Worm (Caenorhabditis elegans) whole organism, L3 larva: ENCODE data around the gene lgc-36.

Experiments used
- elt-2 ChIP-seq: sonication (generic microtip); optimal IDR thresholded peaks from 2 replicates; lab custom pipeline; 2016; ENCODE audit warnings: missing genetic modification reagents, mild to moderate bottlenecking, missing genetic modification characterization, missing compliant biosample characterization
- hmg-11 ChIP-seq: sonication (generic microtip); optimal IDR thresholded peaks from 2 replicates; lab custom pipeline; 2016; ENCODE audit warnings: missing genetic modification characterization, missing compliant biosample characterization
- lin-39 ChIP-seq: fragments of 150-350 bp; optimal IDR thresholded peaks from 2 replicates; lab custom pipeline; 2018; ENCODE audit warnings: missing biosample characterization, missing genetic modification reagents, missing genetic modification characterization
- nhr-11 ChIP-seq: fragments of 150-350 bp; optimal IDR thresholded peaks from 2 replicates; lab custom pipeline; 2014; ENCODE audit warnings: missing biosample characterization, missing genetic modification characterization
- nhr-67 ChIP-seq: fragments of 150-350 bp; optimal IDR thresholded peaks from 2 replicates; lab custom pipeline; 2014; ENCODE audit warnings: missing biosample characterization, missing genetic modification characterization
- zag-1 ChIP-seq: fragments of 150-350 bp; optimal IDR thresholded peaks from 2 replicates; lab custom pipeline; 2014; ENCODE audit warnings: missing biosample characterization, missing genetic modification characterization
- ztf-11 ChIP-seq: fragments of 150-350 bp; optimal IDR thresholded peaks from 2 replicates; lab custom pipeline; 2014; ENCODE audit warnings: missing biosample characterization, missing genetic modification characterization

DNA sequence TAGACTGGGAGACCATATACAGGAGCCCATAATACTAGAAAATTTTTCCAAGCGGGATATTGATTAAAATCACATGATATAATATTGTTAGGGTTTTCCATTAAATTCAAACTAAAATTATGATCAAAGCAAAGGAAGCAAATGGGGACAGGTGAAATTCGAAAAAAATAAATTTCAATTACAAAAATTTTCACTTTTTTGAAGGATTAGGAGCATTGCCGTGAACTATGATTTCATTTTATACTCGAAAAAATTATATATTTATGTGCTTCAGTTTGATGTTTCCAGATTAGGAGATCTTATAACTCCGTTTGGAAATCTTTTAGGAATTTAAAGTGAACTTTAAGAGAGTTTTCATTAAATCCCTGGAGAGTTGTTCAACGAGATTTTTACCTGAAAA, 1.8 kb upstream of the lgc-36 start, which contains the start of gene F07B10.7:
- TF ChIP-seq zag-1 (tag; lab: Kevin White, UChicago) (no peak), ztf-11 (tag; lab: Kevin White, UChicago) (no peak), hmg-11 (no peak), nhr-67 (tag; lab: Kevin White, UChicago) (no peak), elt-2 (tag; lab: Kevin White, UChicago) (no peak), lin-39 (no peak), nhr-11 (tag; lab: Kevin White, UChicago) (no peak)
